Fruit fly (Drosophila melanogaster) whole organism: Measurements from ENCODE around the gene sun.

Experiments used
- CG8478 ChIP-seq: fragments of >200 bp; optimal IDR thresholded peaks from 2 replicates; lab custom pipeline; 2018; ENCODE audit warnings: inconsistent platforms
- Dll ChIP-seq: fragments of >200 bp; optimal IDR thresholded peaks from 2 replicates; lab custom pipeline; 2017
- EcR ChIP-seq, 2 experiments: fragments of >200 bp; optimal IDR thresholded peaks; 2 replicates each; lab custom pipeline; 2017; ENCODE audit warnings: missing biosample characterization in 2 of 2, missing genetic modification characterization in 2 of 2, missing genetic modification reagents in 2 of 2
- pan ChIP-seq: fragments of >200 bp; optimal IDR thresholded peaks from 2 replicates; lab custom pipeline; 2017
- psq ChIP-seq: fragments of >200 bp; optimal IDR thresholded peaks from 2 replicates; lab custom pipeline; 2017
- usp ChIP-seq: fragments of >200 bp; optimal IDR thresholded peaks from 2 replicates; lab custom pipeline; 2017; ENCODE audit warnings: missing biosample characterization, missing genetic modification characterization, mixed read lengths

DNA sequence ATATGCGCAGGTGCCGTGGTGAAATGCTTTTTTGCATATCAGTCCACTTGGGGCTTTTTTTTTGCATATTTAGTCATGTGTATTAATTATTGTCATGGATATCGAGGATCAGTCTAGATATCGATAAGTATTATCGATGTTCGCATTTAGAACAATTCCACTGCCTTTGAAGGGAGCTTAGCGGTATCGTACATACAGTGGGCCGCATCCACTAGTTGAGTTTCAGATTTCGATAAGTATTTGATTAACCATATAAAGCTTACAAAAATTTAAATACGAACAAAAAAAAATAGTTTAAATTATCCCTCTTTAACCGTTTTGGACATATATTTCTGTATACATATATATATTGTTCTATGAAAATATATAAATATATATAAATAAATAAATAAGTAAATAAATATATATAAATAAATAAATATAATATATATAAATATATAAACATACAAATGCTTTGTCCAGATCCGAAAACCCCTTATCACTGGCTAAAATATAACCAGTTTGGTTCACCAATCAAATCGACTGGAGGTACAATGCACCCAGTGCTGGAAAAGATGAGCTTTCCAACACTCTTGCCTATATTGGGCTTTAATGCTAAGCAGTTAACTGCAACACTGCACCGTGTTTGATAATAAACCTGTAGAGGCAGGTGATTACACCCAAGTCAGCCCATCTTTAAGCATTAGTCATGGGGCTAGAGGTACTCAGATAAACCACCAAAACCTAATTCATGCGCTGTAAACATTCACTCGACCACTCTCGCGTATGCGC is 46.0 kb downstream of the sun start:
- TF ChIP-seq psq (lab: Kevin White, UChicago) (no peak), Dll (lab: Kevin White, UChicago) (no peak), pan (lab: Kevin White, UChicago) (no peak), CG8478 (lab: Kevin White, UChicago) (no peak), usp (GFP tag; lab: Kevin White, UChicago) (no peak), EcR (GFP tag; optimal IDR thresholded peaks at IDR 0.05; lab: Kevin White, UChicago) (no peak)
